Fruit fly (Drosophila melanogaster): ENCODE results near the gene CG11626.

The CG11626 gene

DNA sequence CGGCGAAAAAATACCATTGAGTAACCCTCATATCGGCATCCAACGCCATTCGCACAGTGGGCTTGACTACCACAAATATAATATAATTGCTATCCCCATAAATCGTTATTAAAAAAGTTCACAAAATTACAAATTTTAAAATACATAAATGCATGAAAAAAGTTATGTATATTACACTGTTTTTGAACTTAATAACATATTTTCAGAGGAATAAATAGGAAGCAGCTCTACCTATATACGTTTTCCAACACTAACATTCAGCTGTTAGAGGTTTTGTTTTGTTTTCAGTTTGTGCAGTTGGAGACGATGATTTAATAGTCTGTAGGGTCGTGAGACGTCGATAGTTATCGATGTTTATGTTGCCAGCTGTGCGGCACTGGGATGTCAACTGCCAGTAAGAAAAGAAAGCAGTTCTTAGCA lies 5.6 kb upstream of the CG11626 start, which contains the start of the genes Ino80 and Aptx (continued):
- TF ChIP-seq HmgZ (tag; optimal IDR thresholded peaks at IDR 0.05) (peak; percentile 94), gro (GFP tag; optimal IDR thresholded peaks at IDR 0.05) (peak; percentile 75), CG7987 (GFP tag; optimal IDR thresholded peaks at IDR 0.05) (peak; percentile 89), Mes4 (GFP tag; optimal IDR thresholded peaks at IDR 0.05) (peak; percentile 88), GATAe (GFP tag; conservative IDR thresholded peaks at IDR 0.05) (peak; percentile 76; the same call in 1 of the 2 replicates), fu2 (GFP tag; optimal IDR thresholded peaks at IDR 0.05) (peak; percentile 94), YL-1 (GFP tag; optimal IDR thresholded peaks at IDR 0.05) (peak; percentile 78), sc (optimal IDR thresholded peaks at IDR 0.05) (no peak), sc (GFP tag; optimal IDR thresholded peaks at IDR 0.05) (peak; percentile 82), CG8944 (GFP tag; optimal IDR thresholded peaks at IDR 0.05) (peak; percentile 92), Neu2 (GFP tag; optimal IDR thresholded peaks at IDR 0.05; ENCODE audit: borderline replicate concordance) (peak; percentile 84), CG11696 (GFP tag; IDR thresholded peaks at IDR 0.05) (peak; percentile 59), z (GFP tag; IDR thresholded peaks at IDR 0.05) (peak; percentile 49; the same call in 1 of the 3 replicates), CG7963 (GFP tag; IDR thresholded peaks at IDR 0.05; ENCODE audit: partially characterized antibody) (peak; percentile 93), zfh1 (GFP tag; IDR thresholded peaks at IDR 0.05) (peak; percentile 95), bowl (GFP tag; IDR thresholded peaks at IDR 0.05) (peak; percentile 64; the same call in 1 of the 2 replicates), CG34376 (GFP tag; optimal IDR thresholded peaks at IDR 0.05) (peak; percentile 73), bbx (GFP tag; IDR thresholded peaks at IDR 0.05; ENCODE audit: partially characterized antibody) (peak; percentile 97), CG4730 (GFP tag; IDR thresholded peaks at IDR 0.05) (peak; percentile 92), HLHmδ (GFP tag; optimal IDR thresholded peaks at IDR 0.05) (no peak), Scr (GFP tag; IDR thresholded peaks at IDR 0.05; ENCODE audit: partially characterized antibody) (peak; percentile 96), kay (GFP tag; optimal IDR thresholded peaks at IDR 0.05) (peak; percentile 92), CG13894 (tag; optimal IDR thresholded peaks at IDR 0.05) (no peak), rib (GFP tag; IDR thresholded peaks at IDR 0.05) (peak; percentile 95), ap (GFP tag; IDR thresholded peaks at IDR 0.05) (peak; percentile 91), Dad (GFP tag; optimal IDR thresholded peaks at IDR 0.05) (peak; percentile 91), pros (GFP tag; optimal IDR thresholded peaks at IDR 0.05) (peak; percentile 20), sima (GFP tag; optimal IDR thresholded peaks at IDR 0.05) (peak; percentile 75), CG43689 (GFP tag; IDR thresholded peaks at IDR 0.05) (peak; percentile 81), CG10274 (GFP tag; optimal IDR thresholded peaks at IDR 0.05) (peak; percentile 59), Gsc (GFP tag; IDR thresholded peaks at IDR 0.05) (peak; percentile 75), wdn (GFP tag; IDR thresholded peaks at IDR 0.05) (peak; percentile 89), ranshi (GFP tag; IDR thresholded peaks at IDR 0.05) (peak; percentile 93), Sin3A (optimal IDR thresholded peaks at IDR 0.05) (peak; percentile 96), Hr51 (GFP tag; optimal IDR thresholded peaks at IDR 0.05) (peak; percentile 93 to 95), CG7357 (GFP tag; IDR thresholded peaks at IDR 0.05) (peak; percentile 86), sd (tag; optimal IDR thresholded peaks at IDR 0.05) (no peak), CG14710 (tag; optimal IDR thresholded peaks at IDR 0.05) (peak; percentile 96), jing (GFP tag; optimal IDR thresholded peaks at IDR 0.05) (peak; percentile 90), CG17829 (tag; optimal IDR thresholded peaks at IDR 0.05) (peak; percentile 95), Dek (tag; optimal IDR thresholded peaks at IDR 0.05) (peak; percentile 90), lola (GFP tag; optimal IDR thresholded peaks at IDR 0.05) (peak in 1 of 3 experiments; percentile 95), TFAM (GFP tag; optimal IDR thresholded peaks at IDR 0.05) (peak; percentile 38), nerfin-2 (GFP tag; IDR thresholded peaks at IDR 0.05; ENCODE audit: partially characterized antibody) (peak; percentile 91), H2.0 (GFP tag; IDR thresholded peaks at IDR 0.05) (peak; percentile 89), pum (GFP tag; optimal IDR thresholded peaks at IDR 0.05) (peak; percentile 95), tll (GFP tag; optimal IDR thresholded peaks at IDR 0.05) (peak; percentile 41 to 61), disco-r (GFP tag; optimal IDR thresholded peaks at IDR 0.05) (peak; percentile 81), dm (GFP tag; optimal IDR thresholded peaks at IDR 0.05) (peak; percentile 86), Elba2 (GFP tag; optimal IDR thresholded peaks at IDR 0.05) (peak; percentile 83), mirr (GFP tag; optimal IDR thresholded peaks at IDR 0.05) (peak; percentile 64)
